Fruit fly (Drosophila melanogaster): ENCODE data around the gene x16.

x16 gene

DNA sequence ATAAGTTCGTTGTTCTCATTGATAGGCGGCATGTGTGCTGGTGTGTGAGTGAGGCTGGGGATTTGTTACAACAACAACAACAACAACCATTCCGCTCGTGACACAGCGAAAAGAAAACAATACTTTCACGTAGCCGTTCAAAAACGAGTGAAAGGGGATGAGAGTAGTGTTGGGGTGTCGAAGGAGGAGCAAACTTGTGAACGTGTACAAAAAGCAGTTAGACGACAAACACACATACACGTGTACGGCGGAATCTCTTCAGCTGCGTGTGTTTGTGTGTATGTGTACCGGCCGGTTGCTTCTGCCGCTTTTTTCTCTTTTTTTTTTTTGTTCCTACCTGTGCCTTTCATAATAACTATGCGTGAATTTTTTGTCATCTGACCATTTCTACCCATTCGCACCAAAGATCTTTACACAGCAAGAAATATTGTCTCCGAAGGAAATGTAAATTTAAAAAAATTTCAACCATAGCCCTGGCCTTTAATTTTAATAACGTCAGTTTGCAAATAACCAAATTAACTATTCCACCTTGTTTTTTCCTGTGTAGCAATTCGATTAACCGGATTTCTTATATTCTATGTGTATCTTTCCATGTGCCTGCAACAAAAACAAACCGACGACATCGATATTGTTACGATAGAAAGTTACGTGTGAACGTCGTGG, 2.2 kb upstream of the x16 start (continued):
- TF ChIP-seq CG3847 (GFP tag; IDR thresholded peaks at IDR 0.05) (no peak), CG2129 (GFP tag; IDR thresholded peaks at IDR 0.05; ENCODE audit: partially characterized antibody) (no peak), dimm (GFP tag; IDR thresholded peaks at IDR 0.05) (no peak; the same call in 1 of the 2 replicates), rib (GFP tag; IDR thresholded peaks at IDR 0.05) (peak; percentile 46; the same call in 1 of the 2 replicates), D (optimal IDR thresholded peaks at IDR 0.05) (no peak), D (GFP tag; optimal IDR thresholded peaks at IDR 0.05) (peak; percentile 60), ash1 (GFP tag; optimal IDR thresholded peaks at IDR 0.05) (no peak), ERR (GFP tag; optimal IDR thresholded peaks at IDR 0.05) (no peak), btn (GFP tag; optimal IDR thresholded peaks at IDR 0.05) (peak; percentile 21), trem (tag; optimal IDR thresholded peaks at IDR 0.05) (peak; percentile 37), Bdp1 (GFP tag; optimal IDR thresholded peaks at IDR 0.05) (no peak), CG2875 (GFP tag; optimal IDR thresholded peaks at IDR 0.05) (peak; percentile 48), sug (tag; optimal IDR thresholded peaks at IDR 0.05) (no peak), sens-2 (GFP tag; IDR thresholded peaks at IDR 0.05) (no peak), Dip3 (GFP tag; optimal IDR thresholded peaks at IDR 0.05) (peak; percentile 65), CG11695 (GFP tag; IDR thresholded peaks at IDR 0.05) (peak; percentile 76), CG15696 (tag; optimal IDR thresholded peaks at IDR 0.05) (peak; percentile 38), sc (optimal IDR thresholded peaks at IDR 0.05) (no peak), sc (GFP tag; optimal IDR thresholded peaks at IDR 0.05) (peak; percentile 50), dati (GFP tag; IDR thresholded peaks at IDR 0.05) (no peak), CG6765 (GFP tag; optimal IDR thresholded peaks at IDR 0.05) (no peak), repo (GFP tag; optimal IDR thresholded peaks at IDR 0.05) (peak; percentile 43), Eip74EF (GFP tag; optimal IDR thresholded peaks at IDR 0.05) (no peak), onecut (GFP tag; IDR thresholded peaks at IDR 0.05) (peak; percentile 70), Atf-2 (GFP tag; optimal IDR thresholded peaks at IDR 0.05) (peak; percentile 64), ac (GFP tag; optimal IDR thresholded peaks at IDR 0.05) (no peak), p53 (GFP tag; optimal IDR thresholded peaks at IDR 0.05) (no peak), nerfin-2 (GFP tag; IDR thresholded peaks at IDR 0.05; ENCODE audit: partially characterized antibody) (no peak), pros (GFP tag; optimal IDR thresholded peaks at IDR 0.05) (no peak), CG34422 (GFP tag; IDR thresholded peaks at IDR 0.05) (peak; percentile 74), nau (GFP tag; optimal IDR thresholded peaks at IDR 0.05) (peak; percentile 20), CG10979 (tag; optimal IDR thresholded peaks at IDR 0.05) (peak; percentile 78), CG11456 (GFP tag; IDR thresholded peaks at IDR 0.05) (no peak), MTF-1 (GFP tag; optimal IDR thresholded peaks at IDR 0.05; ENCODE audit: borderline replicate concordance) (no peak), abd-A (tag; optimal IDR thresholded peaks at IDR 0.05) (no peak), Hr39 (optimal IDR thresholded peaks at IDR 0.05) (no peak), NK7.1 (GFP tag; optimal IDR thresholded peaks at IDR 0.05) (peak; percentile 33), schlank (tag; optimal IDR thresholded peaks at IDR 0.05) (no peak), Dref (GFP tag; IDR thresholded peaks at IDR 0.05) (no peak), Hr3 (GFP tag; optimal IDR thresholded peaks at IDR 0.05) (peak; percentile 35), Fer2 (tag; optimal IDR thresholded peaks at IDR 0.05) (peak; percentile 10), gt (GFP tag; IDR thresholded peaks at IDR 0.05) (no peak; the same call in 1 of the 2 replicates), trh (GFP tag; optimal IDR thresholded peaks at IDR 0.05) (peak; percentile 27), her (GFP tag; optimal IDR thresholded peaks at IDR 0.05) (peak; percentile 48), dm (GFP tag; optimal IDR thresholded peaks at IDR 0.05) (peak; percentile 23), nom (GFP tag; optimal IDR thresholded peaks at IDR 0.05) (peak; percentile 49), CG2889 (GFP tag; IDR thresholded peaks at IDR 0.05) (no peak), CG10543 (GFP tag; optimal IDR thresholded peaks at IDR 0.05) (no peak), CG2116 (GFP tag; optimal IDR thresholded peaks at IDR 0.05) (peak; percentile 33), CG10321 (GFP tag; IDR thresholded peaks at IDR 0.05) (no peak), CG4424 (GFP tag; optimal IDR thresholded peaks at IDR 0.05) (peak; percentile 74)

Measured in whole organism, embryonic.